Worm (Caenorhabditis elegans) whole organism, young adult: ENCODE data around the gene pgl-3.

ENCODE experiments used
- B0019.2 ChIP-seq: fragments of 200-800 bp; sonication (Bioruptor generic); conservative IDR thresholded peaks from 2 replicates; pipeline ENCODE4 v1.3.6; 2022; ENCODE audit warnings: missing genetic modification reagents, missing genetic modification characterization, missing compliant biosample characterization
- B0035.1 ChIP-seq: sonication (generic microtip); optimal IDR thresholded peaks from 2 replicates; lab custom pipeline; 2016; ENCODE audit warnings: missing genetic modification characterization, mild to moderate bottlenecking, missing compliant biosample characterization, missing genotype, missing genetic modification reagents
- C17E4.6 ChIP-seq: fragments of 200-800 bp; sonication (Bioruptor generic); IDR thresholded peaks from 2 replicates; pipeline ENCODE4 v1.3.6; 2022; ENCODE audit warnings: missing genetic modification reagents, missing genetic modification characterization, missing compliant biosample characterization
- D2030.7 ChIP-seq: fragments of 200-800 bp; sonication (Bioruptor generic); IDR thresholded peaks from 2 replicates; pipeline ENCODE4 v1.3.6; 2022; ENCODE audit warnings: missing genetic modification reagents, missing genetic modification characterization, missing compliant biosample characterization
- F33H1.4 ChIP-seq: fragments of 200-800 bp; sonication (Bioruptor generic); IDR thresholded peaks from 2 replicates; pipeline ENCODE4 v1.3.6; 2022; ENCODE audit warnings: missing genetic modification reagents, missing genetic modification characterization, missing compliant biosample characterization
- F39B2.1 ChIP-seq: fragments of 200-800 bp; sonication (Bioruptor generic); IDR thresholded peaks from 2 replicates; pipeline ENCODE4 v1.3.6; 2022; ENCODE audit warnings: missing genetic modification reagents, missing genetic modification characterization, missing compliant biosample characterization
- F55B11.4 ChIP-seq: sonication (generic microtip); optimal IDR thresholded peaks from 2 replicates; lab custom pipeline; 2016; ENCODE audit warnings: missing compliant biosample characterization, missing genetic modification characterization, borderline replicate concordance; ENCODE audit not compliant: insufficient read depth
- F57A8.1 ChIP-seq: fragments of 200-800 bp; sonication (Bioruptor generic); optimal IDR thresholded peaks from 2 replicates; lab custom pipeline; 2018; ENCODE audit warnings: mild to moderate bottlenecking, missing genetic modification characterization, moderate library complexity, missing compliant biosample characterization
- F57C9.4 ChIP-seq: sonication (generic microtip); optimal IDR thresholded peaks from 2 replicates; lab custom pipeline; 2017; ENCODE audit warnings: mild to moderate bottlenecking, missing genetic modification characterization, missing compliant biosample characterization
- T07F8.4 ChIP-seq: sonication (generic microtip); optimal IDR thresholded peaks from 2 replicates; lab custom pipeline; 2016; ENCODE audit warnings: mild to moderate bottlenecking, missing genetic modification characterization, moderate library complexity, missing compliant biosample characterization
- Y53G8AR.9 ChIP-seq: fragments of 200-800 bp; sonication (Bioruptor generic); conservative IDR thresholded peaks from 2 replicates; pipeline ENCODE4 v1.3.6; 2022; ENCODE audit warnings: missing genetic modification reagents, missing genetic modification characterization, missing compliant biosample characterization
- Y79H2A.3 ChIP-seq: fragments of 200-800 bp; sonication (Bioruptor generic); conservative IDR thresholded peaks from 2 replicates; pipeline ENCODE4 v1.3.6; 2022; ENCODE audit warnings: missing genetic modification reagents, missing genetic modification characterization, missing compliant biosample characterization
- Y95B8A.8 ChIP-seq: fragments of 200-800 bp; sonication (Bioruptor generic); IDR thresholded peaks from 2 replicates; pipeline ENCODE4 v1.3.6; 2022; ENCODE audit warnings: missing genetic modification reagents, missing genetic modification characterization, missing compliant biosample characterization
- aptf-2 ChIP-seq: fragments of 200-800 bp; sonication (Bioruptor generic); conservative IDR thresholded peaks from 2 replicates; pipeline ENCODE4 v1.3.6; 2022; ENCODE audit warnings: missing genetic modification reagents, missing genetic modification characterization, missing compliant biosample characterization
- atf-7 ChIP-seq: sonication (generic microtip); optimal IDR thresholded peaks from 2 replicates; lab custom pipeline; 2017; ENCODE audit warnings: mild to moderate bottlenecking, missing genetic modification characterization, missing compliant biosample characterization
- attf-5 ChIP-seq: fragments of 200-800 bp; sonication (Bioruptor generic); optimal IDR thresholded peaks from 2 replicates; lab custom pipeline; 2018; ENCODE audit warnings: mild to moderate bottlenecking, missing genetic modification characterization, missing compliant biosample characterization
- bed-2 ChIP-seq: fragments of 200-800 bp; sonication (Bioruptor generic); IDR thresholded peaks from 2 replicates; pipeline ENCODE4 v1.3.6; 2022; ENCODE audit warnings: missing genetic modification reagents, missing genetic modification characterization, missing compliant biosample characterization
- cebp-1 ChIP-seq, 2 experiments: fragments of 200-800 bp in 1 of 2; sonication (Bioruptor generic) in 1 of 2; sonication (generic microtip) in 1 of 2; IDR thresholded peaks in 1 of 2; optimal IDR thresholded peaks in 1 of 2; 2 replicates each; pipeline versions ENCODE4 v1.3.6 to Lab custom; 2017 to 2022; ENCODE audit warnings: missing compliant biosample characterization in 2 of 2, missing genetic modification characterization in 2 of 2, mild to moderate bottlenecking in 1 of 2, missing genetic modification reagents in 1 of 2, moderate library complexity in 1 of 2
- ceh-100 ChIP-seq: fragments of 200-800 bp; sonication (Bioruptor generic); IDR thresholded peaks from 2 replicates; pipeline ENCODE4 v1.3.6; 2022; ENCODE audit warnings: missing genetic modification reagents, missing genetic modification characterization, missing compliant biosample characterization
- ceh-91 ChIP-seq: fragments of 200-800 bp; sonication (Bioruptor generic); IDR thresholded peaks from 2 replicates; pipeline ENCODE4 v1.3.6; 2022; ENCODE audit warnings: missing genetic modification reagents, missing genetic modification characterization, missing compliant biosample characterization
- dox-1 ChIP-seq: fragments of 200-800 bp; sonication (Bioruptor generic); IDR thresholded peaks from 2 replicates; pipeline ENCODE4 v1.3.6; 2022; ENCODE audit warnings: missing genetic modification reagents, missing genetic modification characterization, missing compliant biosample characterization
- dpff-1 ChIP-seq: sonication (generic microtip); optimal IDR thresholded peaks from 2 replicates; lab custom pipeline; 2017; ENCODE audit warnings: mild to moderate bottlenecking, missing genetic modification characterization, missing compliant biosample characterization
- dpl-1 ChIP-seq: fragments of 150-350 bp; optimal IDR thresholded peaks from 2 replicates; lab custom pipeline; 2014; ENCODE audit warnings: missing biosample characterization, missing genetic modification reagents, missing genetic modification characterization
- efl-1 ChIP-seq: fragments of 150-350 bp; optimal IDR thresholded peaks from 2 replicates; lab custom pipeline; 2014; ENCODE audit warnings: missing biosample characterization, missing genetic modification reagents, missing genetic modification characterization
- egrh-3 ChIP-seq: fragments of 200-800 bp; sonication (Bioruptor generic); IDR thresholded peaks from 2 replicates; pipeline ENCODE4 v1.3.6; 2022; ENCODE audit warnings: missing genetic modification reagents, missing genetic modification characterization, missing compliant biosample characterization
- hmg-1.2 ChIP-seq: fragments of 200-800 bp; sonication (Bioruptor generic); IDR thresholded peaks from 2 replicates; pipeline ENCODE4 v1.3.6; 2022; ENCODE audit warnings: missing genetic modification reagents, missing genetic modification characterization, missing compliant biosample characterization
- lin-35 ChIP-seq, 3 experiments: fragments of 150-350 bp in 2 of 3; sonication (generic microtip) in 1 of 3; optimal IDR thresholded peaks; 2 replicates each; lab custom pipeline; 2014 to 2018; ENCODE audit warnings: missing biosample characterization in 3 of 3, missing genetic modification characterization in 3 of 3, missing genetic modification reagents in 3 of 3
- lin-54 ChIP-seq: fragments of 200-800 bp; sonication (Bioruptor generic); optimal IDR thresholded peaks from 2 replicates; lab custom pipeline; 2018; ENCODE audit warnings: mild to moderate bottlenecking, missing genetic modification characterization, missing compliant biosample characterization
- lsl-1 ChIP-seq: fragments of 200-800 bp; sonication (Bioruptor generic); optimal IDR thresholded peaks from 2 replicates; lab custom pipeline; 2018; ENCODE audit warnings: mild to moderate bottlenecking, missing genetic modification characterization, moderate library complexity, missing compliant biosample characterization
- madf-10 ChIP-seq: sonication (generic microtip); optimal IDR thresholded peaks from 2 replicates; lab custom pipeline; 2016; ENCODE audit warnings: mild to moderate bottlenecking, missing genetic modification characterization, missing compliant biosample characterization
- madf-3 ChIP-seq: fragments of 200-800 bp; sonication (Bioruptor generic); IDR thresholded peaks from 2 replicates; pipeline ENCODE4 v1.3.6; 2022; ENCODE audit warnings: missing genetic modification reagents, missing genetic modification characterization, missing compliant biosample characterization
- madf-6 ChIP-seq: fragments of 200-800 bp; sonication (Bioruptor generic); IDR thresholded peaks from 2 replicates; pipeline ENCODE4 v1.3.6; 2022; ENCODE audit warnings: missing genetic modification reagents, missing genetic modification characterization, missing compliant biosample characterization
- madf-8 ChIP-seq: fragments of 200-800 bp; sonication (Bioruptor generic); conservative IDR thresholded peaks from 2 replicates; pipeline ENCODE4 v1.3.6; 2022; ENCODE audit warnings: missing genetic modification reagents, missing genetic modification characterization, missing compliant biosample characterization
- nhr-90 ChIP-seq: sonication (generic microtip); optimal IDR thresholded peaks from 2 replicates; lab custom pipeline; 2016; ENCODE audit warnings: missing genotype, mild to moderate bottlenecking, missing genetic modification characterization, missing compliant biosample characterization
- pbrm-1 ChIP-seq: fragments of 200-800 bp; sonication (Bioruptor generic); IDR thresholded peaks from 2 replicates; pipeline ENCODE4 v1.3.6; 2022; ENCODE audit warnings: missing genetic modification reagents, missing genetic modification characterization, missing compliant biosample characterization
- rcor-1 ChIP-seq: fragments of 200-800 bp; sonication (Bioruptor generic); IDR thresholded peaks from 2 replicates; pipeline ENCODE4 v1.3.6; 2022; ENCODE audit warnings: missing genetic modification reagents, missing genetic modification characterization, missing compliant biosample characterization
- snpc-3.4 ChIP-seq: sonication (generic microtip); optimal IDR thresholded peaks from 2 replicates; lab custom pipeline; 2017; ENCODE audit warnings: missing genetic modification characterization, mild to moderate bottlenecking, missing compliant biosample characterization, antibody characterized with exemption, moderate library complexity, missing genotype, missing genetic modification reagents
- tbx-9 ChIP-seq: sonication (generic microtip); optimal IDR thresholded peaks from 2 replicates; lab custom pipeline; 2016; ENCODE audit warnings: borderline replicate concordance, missing genetic modification characterization, inconsistent platforms, missing compliant biosample characterization
- unc-130 ChIP-seq: sonication (generic microtip); optimal IDR thresholded peaks from 2 replicates; lab custom pipeline; 2016; ENCODE audit warnings: missing genetic modification reagents, missing genetic modification characterization, missing compliant biosample characterization
- xnd-1 ChIP-seq: sonication (generic microtip); optimal IDR thresholded peaks from 2 replicates; lab custom pipeline; 2016; ENCODE audit warnings: missing genotype, missing genetic modification reagents, missing genetic modification characterization, missing compliant biosample characterization
- zfh-2 ChIP-seq: fragments of 200-800 bp; sonication (Bioruptor generic); conservative IDR thresholded peaks from 2 replicates; pipeline ENCODE4 v1.3.6; 2022; ENCODE audit warnings: missing genetic modification reagents, missing genetic modification characterization, missing compliant biosample characterization
- ztf-18 ChIP-seq: sonication (generic microtip); optimal IDR thresholded peaks from 2 replicates; lab custom pipeline; 2016; ENCODE audit warnings: missing genotype, mild to moderate bottlenecking, missing genetic modification characterization, missing compliant biosample characterization
- ztf-25 ChIP-seq: fragments of 200-800 bp; sonication (Bioruptor generic); IDR thresholded peaks from 2 replicates; pipeline ENCODE4 v1.3.6; 2022; ENCODE audit warnings: missing genetic modification reagents, missing genetic modification characterization, missing compliant biosample characterization
- ztf-28 ChIP-seq: fragments of 200-800 bp; sonication (Bioruptor generic); IDR thresholded peaks from 2 replicates; pipeline ENCODE4 v1.3.6; 2022; ENCODE audit warnings: missing genetic modification reagents, missing genetic modification characterization, missing compliant biosample characterization
- ztf-6 ChIP-seq: fragments of 200-800 bp; sonication (Bioruptor generic); IDR thresholded peaks from 2 replicates; pipeline ENCODE4 v1.3.6; 2022; ENCODE audit warnings: missing genetic modification reagents, missing genetic modification characterization, missing compliant biosample characterization

Gene pgl-3

ce11 chrV:4754123-4754522 is 1.7 kb upstream of the pgl-3 start, which contains the start of gene hil-4 (continued):
- TF ChIP-seq F55B11.4 (tag; lab: Kevin White, UChicago) (no peak), dox-1 (GFP tag; lab: Robert Waterston, UW) (peak; percentile 87), F33H1.4 (GFP tag; lab: Robert Waterston, UW) (peak; percentile 79), lin-54 (peak; percentile 53), D2030.7 (GFP tag; lab: Robert Waterston, UW) (peak; percentile 90), madf-3 (GFP tag; lab: Robert Waterston, UW) (0 out of 2 replicates have a peak, but pooled peaks have one; percentile 61), B0019.2 (GFP tag; lab: Robert Waterston, UW) (peak; percentile 45), lsl-1 (peak; percentile 74), pbrm-1 (GFP tag; lab: Robert Waterston, UW) (peak; percentile 89), F39B2.1 (peak; percentile 99), Y79H2A.3 (GFP tag; lab: Robert Waterston, UW) (peak; percentile 51; the same call in 1 of the 2 replicates), dpl-1 (GFP tag; lab: Kevin White, UChicago) (peak; percentile 75), rcor-1 (GFP tag; lab: Robert Waterston, UW) (peak; percentile 47), F57C9.4 (tag; lab: Kevin White, UChicago) (no peak), cebp-1 (GFP tag; IDR thresholded peaks at IDR 0.05; lab: Robert Waterston, UW) (no peak), cebp-1 (tag; optimal IDR thresholded peaks at IDR 0.05; lab: Kevin White, UChicago) (no peak), C17E4.6 (GFP tag; lab: Robert Waterston, UW) (peak; percentile 57; the same call in 1 of the 2 replicates), ceh-91 (GFP tag; lab: Robert Waterston, UW) (peak; percentile 86), madf-6 (GFP tag; lab: Robert Waterston, UW) (peak; percentile 96), ztf-6 (GFP tag; lab: Robert Waterston, UW) (0 out of 2 replicates have a peak, but pooled peaks have one; percentile 49), xnd-1 (tag; lab: Kevin White, UChicago) (peak; percentile 80), aptf-2 (0 out of 2 replicates have a peak, but pooled peaks have one; percentile 46), unc-130 (GFP tag; lab: Kevin White, UChicago) (peak; percentile 24), atf-7 (tag; lab: Kevin White, UChicago) (no peak), snpc-3.4 (tag; lab: Kevin White, UChicago) (no peak), B0035.1 (tag; lab: Kevin White, UChicago) (no peak), lin-35 (GFP tag; optimal IDR thresholded peaks at IDR 0.05; lab: Kevin White, UChicago) (peak in 1 of 3 experiments; percentile 16)
- TF ChIP-seq, all 124 proteins: peak for 36

- TF ChIP-seq C17E4.6 (GFP tag; lab: Robert Waterston, UW) (0 out of 2 replicates have a peak, but pooled peaks have one; percentile 13), ztf-6 (GFP tag; lab: Robert Waterston, UW) (no peak), hmg-1.2 (GFP tag; lab: Robert Waterston, UW) (no peak), bed-2 (no peak), Y95B8A.8 (0 out of 2 replicates have a peak, but pooled peaks have one; percentile 41), egrh-3 (peak; percentile 84), nhr-90 (tag; lab: Kevin White, UChicago) (no peak), ztf-28 (GFP tag; lab: Robert Waterston, UW) (no peak), ztf-25 (no peak), zfh-2 (peak; percentile 87), madf-8 (no peak), ceh-100 (no peak), aptf-2 (no peak), F39B2.1 (0 out of 2 replicates have a peak, but pooled peaks have one; percentile 54), dpff-1 (tag; lab: Kevin White, UChicago) (no peak), efl-1 (GFP tag; lab: Kevin White, UChicago) (no peak), T07F8.4 (no peak), Y53G8AR.9 (GFP tag; lab: Robert Waterston, UW) (peak; percentile 39; the same call in 1 of the 2 replicates), ztf-18 (no peak), B0035.1 (tag; lab: Kevin White, UChicago) (no peak), attf-5 (GFP tag; lab: Kevin White, UChicago) (no peak), tbx-9 (tag; lab: Kevin White, UChicago) (no peak), madf-10 (no peak), F57A8.1 (GFP tag; lab: Kevin White, UChicago) (no peak)
Observed at ce11 chrV:4754684-4755211, 1.0 kb upstream of the pgl-3 start.
